Fruit fly (Drosophila melanogaster): ENCODE measurements around the gene CG4332.

Gene CG4332

DNA sequence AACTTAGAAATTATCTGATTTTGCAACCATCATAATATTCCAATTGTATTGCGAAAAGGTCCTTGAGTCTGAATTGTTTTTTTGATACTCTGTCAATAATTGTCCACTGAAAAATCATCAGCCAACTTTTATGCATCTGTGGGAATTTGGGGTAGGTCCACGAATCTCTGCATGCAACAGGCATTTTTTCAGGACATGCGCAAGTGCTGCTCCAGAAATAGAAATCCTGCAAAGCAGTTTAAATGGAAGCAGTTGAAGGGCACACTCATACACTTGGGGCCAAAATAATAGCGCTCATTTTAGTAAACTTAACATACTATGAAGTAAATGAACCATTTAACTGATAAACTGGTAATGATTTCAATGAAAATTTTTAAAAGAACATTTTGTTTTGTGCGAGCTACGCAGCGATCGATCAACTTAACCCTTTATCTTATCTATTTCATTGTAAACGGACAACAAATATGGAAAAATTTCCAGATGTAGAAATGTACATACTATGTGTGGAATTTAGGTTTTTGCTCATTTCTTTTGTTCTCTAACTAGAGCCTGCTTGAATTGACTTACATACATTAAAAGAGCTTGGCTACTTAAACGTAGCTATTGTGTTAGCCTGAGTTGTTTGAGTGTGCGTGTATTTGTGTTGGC is 24.5 kb upstream of the CG4332 start (continued):
- TF ChIP-seq Lpt (GFP tag; optimal IDR thresholded peaks at IDR 0.05) (no peak), Eip78C (GFP tag) (peak; percentile 94), CG31627 (GFP tag; optimal IDR thresholded peaks at IDR 0.05) (peak; percentile 60), Eip75B (GFP tag; optimal IDR thresholded peaks at IDR 0.05) (peak; percentile 61), Met (GFP tag; optimal IDR thresholded peaks at IDR 0.05) (peak; percentile 56), CG11294 (GFP tag; IDR thresholded peaks at IDR 0.05) (no peak), Hr39 (GFP tag; optimal IDR thresholded peaks at IDR 0.05) (peak; percentile 38), CG32006 (GFP tag; optimal IDR thresholded peaks at IDR 0.05) (peak; percentile 82), CG6808 (GFP tag; optimal IDR thresholded peaks at IDR 0.05) (peak; percentile 74), Sox102F (GFP tag; optimal IDR thresholded peaks at IDR 0.05) (peak; percentile 43), CG8319 (GFP tag; optimal IDR thresholded peaks at IDR 0.05) (no peak), OdsH (GFP tag; optimal IDR thresholded peaks at IDR 0.05) (peak; percentile 55), topi (GFP tag; optimal IDR thresholded peaks at IDR 0.05) (peak; percentile 59), CG6163 (GFP tag; IDR thresholded peaks at IDR 0.05) (0 out of 3 replicates have a peak, but pooled peaks have one; percentile 38), CG1621 (tag; optimal IDR thresholded peaks at IDR 0.05) (peak; percentile 46), esn (GFP tag; optimal IDR thresholded peaks at IDR 0.05) (peak; percentile 55)

DNA sequence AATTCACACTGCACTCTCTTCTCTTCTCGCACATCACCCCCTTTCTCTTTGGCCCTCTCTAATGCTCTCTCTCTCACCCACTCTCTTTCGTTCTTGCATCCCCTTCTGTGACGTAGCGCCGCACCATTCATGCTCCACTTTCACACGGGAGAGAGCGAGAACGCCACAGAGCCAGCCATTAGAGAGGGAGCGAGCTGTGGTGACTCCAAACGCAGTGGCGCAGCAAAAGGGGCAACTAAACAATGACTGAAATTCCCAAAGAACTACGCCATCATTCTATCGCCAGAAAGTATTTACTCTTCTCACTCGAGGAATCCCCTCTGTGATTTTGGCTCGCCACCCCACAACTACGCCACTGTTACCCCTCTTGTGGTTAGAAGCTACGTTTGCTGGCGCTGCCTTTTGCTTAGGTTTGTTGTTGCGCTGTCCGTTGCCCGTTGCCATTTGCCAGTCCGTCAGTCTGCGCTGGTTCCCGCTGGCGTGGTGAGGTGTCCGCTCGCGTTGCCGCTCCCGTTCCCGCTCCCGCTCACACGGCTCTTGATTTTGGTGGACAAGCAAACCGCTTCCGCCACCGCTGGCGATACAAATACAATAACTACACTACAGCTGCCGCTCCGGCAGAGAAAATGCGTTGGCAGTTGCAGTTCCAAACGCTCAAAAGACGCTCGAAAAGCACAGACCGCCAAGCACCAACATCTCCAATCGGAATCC is 23.6 kb upstream of the CG4332 start:
- peak; percentile 93 for TF ChIP-seq CG1621 (tag; optimal IDR thresholded peaks at IDR 0.05)
- peak; percentile 97 for TF ChIP-seq fkh (GFP tag; optimal IDR thresholded peaks at IDR 0.05)
- peak; percentile 97 for TF ChIP-seq CG8319 (GFP tag; optimal IDR thresholded peaks at IDR 0.05)
- peak; percentile 80 to 88 for TF ChIP-seq ss (GFP tag; optimal IDR thresholded peaks at IDR 0.05)
- peak; percentile 95 for TF ChIP-seq Eip93F (GFP tag; optimal IDR thresholded peaks at IDR 0.05)
- peak; percentile 99 for TF ChIP-seq CG11294 (GFP tag; IDR thresholded peaks at IDR 0.05)
- peak; percentile 99 for TF ChIP-seq CG3919 (GFP tag; optimal IDR thresholded peaks at IDR 0.05)
- peak; percentile 99 for TF ChIP-seq dac (GFP tag; optimal IDR thresholded peaks at IDR 0.05)
- TF ChIP-seq acj6 (GFP tag; optimal IDR thresholded peaks at IDR 0.05) = peak; percentile 98
- peak; percentile 99 for TF ChIP-seq Gug (GFP tag; IDR thresholded peaks at IDR 0.05)
- peak; percentile 98 for TF ChIP-seq net (GFP tag; optimal IDR thresholded peaks at IDR 0.05)
- peak; percentile 99 for TF ChIP-seq lz (GFP tag; optimal IDR thresholded peaks at IDR 0.05)
- TF ChIP-seq CG15336 (GFP tag; IDR thresholded peaks at IDR 0.05) = peak; percentile 99
- peak; percentile 99 for TF ChIP-seq svp (GFP tag)
- peak; percentile 76 for TF ChIP-seq CG9139 (GFP tag; optimal IDR thresholded peaks at IDR 0.05)
- peak; percentile 86 for TF ChIP-seq dsx (GFP tag; optimal IDR thresholded peaks at IDR 0.05; ENCODE audit: poor library complexity, severe bottlenecking)
- TF ChIP-seq Sox102F (GFP tag; optimal IDR thresholded peaks at IDR 0.05) = peak; percentile 98
- peak; percentile 99 for TF ChIP-seq Hr39 (GFP tag; optimal IDR thresholded peaks at IDR 0.05)
- peak; percentile 99 for TF ChIP-seq CG4318 (GFP tag; optimal IDR thresholded peaks at IDR 0.05)
- peak; percentile 98 for TF ChIP-seq CG6792 (GFP tag; optimal IDR thresholded peaks at IDR 0.05)
- TF ChIP-seq CG8632 (GFP tag; optimal IDR thresholded peaks at IDR 0.05) = peak; percentile 94
- TF ChIP-seq CG16779 (tag; optimal IDR thresholded peaks at IDR 0.05) = peak; percentile 96
- TF ChIP-seq cyc (GFP tag; optimal IDR thresholded peaks at IDR 0.05) = peak; percentile 99
- peak; percentile 98 for TF ChIP-seq topi (GFP tag; optimal IDR thresholded peaks at IDR 0.05)
- peak; percentile 88 for TF ChIP-seq spab (GFP tag; optimal IDR thresholded peaks at IDR 0.05)
- TF ChIP-seq Smox (GFP tag; optimal IDR thresholded peaks at IDR 0.05) = peak; percentile 98
- peak; percentile 97 for TF ChIP-seq CG6854 (GFP tag; optimal IDR thresholded peaks at IDR 0.05)
- TF ChIP-seq Sox15 (GFP tag; optimal IDR thresholded peaks at IDR 0.05) = peak; percentile 96
- peak; percentile 88 for TF ChIP-seq CG3032 (tag; optimal IDR thresholded peaks at IDR 0.05)
- TF ChIP-seq CG6276 (GFP tag; optimal IDR thresholded peaks at IDR 0.05) = peak; percentile 99
- peak; percentile 100 for TF ChIP-seq eg (GFP tag; IDR thresholded peaks at IDR 0.05)
- TF ChIP-seq CG8119 (GFP tag; IDR thresholded peaks at IDR 0.05) = peak; percentile 99
- peak; percentile 94 for TF ChIP-seq Blimp-1 (GFP tag; optimal IDR thresholded peaks at IDR 0.05)
- TF ChIP-seq CG32006 (GFP tag; optimal IDR thresholded peaks at IDR 0.05) = peak; percentile 99
- peak; percentile 97 for TF ChIP-seq CG11902 (GFP tag; optimal IDR thresholded peaks at IDR 0.05)
- TF ChIP-seq Eip78C (GFP tag) = peak; percentile 99
- peak; percentile 99 for TF ChIP-seq Met (GFP tag; optimal IDR thresholded peaks at IDR 0.05)
- TF ChIP-seq Hr4 (GFP tag; optimal IDR thresholded peaks at IDR 0.05) = peak; percentile 99
- peak; percentile 98 for TF ChIP-seq CG10631 (GFP tag; optimal IDR thresholded peaks at IDR 0.05)
- TF ChIP-seq Ets21C (GFP tag; optimal IDR thresholded peaks at IDR 0.05) = peak; percentile 98

All from whole organism, prepupa.